Worm (Caenorhabditis elegans) whole organism, mixed stage, embryonic: ENCODE data around the gene Y66H1A.5.

Experiments used
- M03D4.4 ChIP-seq: sonication (generic microtip); optimal IDR thresholded peaks from 2 replicates; lab custom pipeline; 2017; ENCODE audit warnings: mild to moderate bottlenecking, missing genetic modification characterization, missing compliant biosample characterization
- bed-3 ChIP-seq: fragments of 200-800 bp; sonication (Bioruptor generic); optimal IDR thresholded peaks from 3 replicates; lab custom pipeline; 2018; ENCODE audit warnings: mild to moderate bottlenecking, missing genetic modification characterization, moderate library complexity, missing compliant biosample characterization
- blmp-1 ChIP-seq: fragments of 150-350 bp; optimal IDR thresholded peaks from 2 replicates; lab custom pipeline; 2014; ENCODE audit warnings: missing biosample characterization, missing genetic modification characterization
- ceh-39 ChIP-seq: fragments of 150-350 bp; optimal IDR thresholded peaks from 2 replicates; lab custom pipeline; 2014; ENCODE audit warnings: missing biosample characterization, missing genetic modification characterization
- ceh-83 ChIP-seq: fragments of 200-800 bp; sonication (Bioruptor generic); optimal IDR thresholded peaks from 2 replicates; lab custom pipeline; 2018; ENCODE audit warnings: mild to moderate bottlenecking, missing genetic modification characterization, missing compliant biosample characterization
- ces-1 ChIP-seq: fragments of 150-350 bp; optimal IDR thresholded peaks from 2 replicates; lab custom pipeline; 2014; ENCODE audit warnings: missing biosample characterization, missing genetic modification reagents, missing genetic modification characterization
- cnd-1 ChIP-seq: fragments of 200-800 bp; sonication (Bioruptor generic); optimal IDR thresholded peaks from 2 replicates; lab custom pipeline; 2018; ENCODE audit warnings: mild to moderate bottlenecking, missing genetic modification characterization, missing compliant biosample characterization
- drap-1 ChIP-seq: fragments of 200-800 bp; sonication (Bioruptor generic); optimal IDR thresholded peaks from 3 replicates; lab custom pipeline; 2018; ENCODE audit warnings: mild to moderate bottlenecking, missing genetic modification characterization, missing compliant biosample characterization
- elt-1 ChIP-seq: sonication (generic microtip); optimal IDR thresholded peaks from 2 replicates; lab custom pipeline; 2017; ENCODE audit warnings: missing genetic modification characterization, mild to moderate bottlenecking, missing compliant biosample characterization, antibody characterized with exemption, moderate library complexity, borderline replicate concordance; ENCODE audit not compliant: insufficient read depth
- elt-3 ChIP-seq: fragments of 150-350 bp; optimal IDR thresholded peaks from 2 replicates; lab custom pipeline; 2014; ENCODE audit warnings: missing biosample characterization, missing genetic modification characterization
- flh-1 ChIP-seq: fragments of 200-800 bp; sonication (Bioruptor generic); optimal IDR thresholded peaks from 2 replicates; lab custom pipeline; 2018; ENCODE audit warnings: mild to moderate bottlenecking, missing genetic modification characterization, moderate library complexity, missing compliant biosample characterization
- ham-2 ChIP-seq: fragments of 200-800 bp; sonication (Bioruptor generic); optimal IDR thresholded peaks from 2 replicates; lab custom pipeline; 2018; ENCODE audit warnings: mild to moderate bottlenecking, missing genetic modification characterization, missing compliant biosample characterization
- hlh-1 ChIP-seq: fragments of 150-350 bp; optimal IDR thresholded peaks from 2 replicates; lab custom pipeline; 2014; ENCODE audit warnings: missing biosample characterization, missing genetic modification reagents, missing genetic modification characterization
- lin-13 ChIP-seq: fragments of 150-350 bp; optimal IDR thresholded peaks from 2 replicates; lab custom pipeline; 2014; ENCODE audit warnings: missing biosample characterization, missing genetic modification characterization
- lin-32 ChIP-seq: fragments of 200-800 bp; sonication (Bioruptor generic); optimal IDR thresholded peaks from 2 replicates; lab custom pipeline; 2018; ENCODE audit warnings: mild to moderate bottlenecking, missing genetic modification characterization, missing compliant biosample characterization
- lsy-2 ChIP-seq: fragments of 150-350 bp; optimal IDR thresholded peaks from 2 replicates; lab custom pipeline; 2014; ENCODE audit warnings: missing biosample characterization, missing genetic modification characterization
- mab-5 ChIP-seq: fragments of 150-350 bp; optimal IDR thresholded peaks from 2 replicates; lab custom pipeline; 2014; ENCODE audit warnings: missing biosample characterization, missing genetic modification characterization
- mep-1 ChIP-seq: fragments of 150-350 bp; optimal IDR thresholded peaks from 2 replicates; lab custom pipeline; 2017; ENCODE audit warnings: missing biosample characterization, missing genetic modification reagents, missing genetic modification characterization, inconsistent platforms
- mls-2 ChIP-seq: sonication (generic microtip); optimal IDR thresholded peaks from 2 replicates; lab custom pipeline; 2016; ENCODE audit warnings: mild to moderate bottlenecking, missing genetic modification characterization, moderate library complexity, missing compliant biosample characterization
- nhr-12 ChIP-seq: fragments of 150-350 bp; optimal IDR thresholded peaks from 2 replicates; lab custom pipeline; 2014; ENCODE audit warnings: missing biosample characterization, missing genetic modification characterization
- nhr-237 ChIP-seq: fragments of 150-350 bp; optimal IDR thresholded peaks from 2 replicates; lab custom pipeline; 2014; ENCODE audit warnings: missing biosample characterization, missing genetic modification characterization
- nhr-28 ChIP-seq: fragments of 150-350 bp; optimal IDR thresholded peaks from 2 replicates; lab custom pipeline; 2014; ENCODE audit warnings: missing biosample characterization, missing genetic modification characterization
- nhr-76 ChIP-seq: sonication (generic microtip); optimal IDR thresholded peaks from 2 replicates; lab custom pipeline; 2017; ENCODE audit warnings: missing biosample characterization, missing genetic modification characterization
- pha-4 ChIP-seq: fragments of 150-350 bp; optimal IDR thresholded peaks from 2 replicates; lab custom pipeline; 2018; ENCODE audit warnings: missing biosample characterization, missing genetic modification reagents, missing genetic modification characterization
- snpc-4 ChIP-seq: fragments of 150-350 bp; optimal IDR thresholded peaks from 2 replicates; lab custom pipeline; 2014; ENCODE audit warnings: missing biosample characterization, missing genetic modification characterization
- sptf-1 ChIP-seq: sonication (generic microtip); optimal IDR thresholded peaks from 2 replicates; lab custom pipeline; 2017; ENCODE audit warnings: mild to moderate bottlenecking, missing genetic modification characterization, moderate library complexity, missing compliant biosample characterization
- tbx-8 ChIP-seq: fragments of 200-800 bp; sonication (Bioruptor generic); optimal IDR thresholded peaks from 2 replicates; lab custom pipeline; 2018; ENCODE audit warnings: mild to moderate bottlenecking, missing genetic modification characterization, moderate library complexity, missing compliant biosample characterization
- unc-120 ChIP-seq: sonication (generic microtip); optimal IDR thresholded peaks from 2 replicates; lab custom pipeline; 2017; ENCODE audit warnings: missing genetic modification characterization, missing compliant biosample characterization; ENCODE audit not compliant: poor library complexity, severe bottlenecking
- unc-39 ChIP-seq: fragments of 150-350 bp; optimal IDR thresholded peaks from 2 replicates; lab custom pipeline; 2014; ENCODE audit warnings: missing biosample characterization, missing genetic modification characterization
- unc-62 ChIP-seq: fragments of 150-350 bp; optimal IDR thresholded peaks from 2 replicates; lab custom pipeline; 2014; ENCODE audit warnings: missing biosample characterization, missing genetic modification reagents, missing genetic modification characterization
- zip-8 ChIP-seq: fragments of 150-350 bp; optimal IDR thresholded peaks from 2 replicates; lab custom pipeline; 2014; ENCODE audit warnings: missing biosample characterization, missing genetic modification characterization
- ztf-11 ChIP-seq: fragments of 150-350 bp; optimal IDR thresholded peaks from 2 replicates; lab custom pipeline; 2014; ENCODE audit warnings: missing biosample characterization, missing genetic modification characterization

Gene Y66H1A.5

ce11 chrIV:460614-461079 lies 31.7 kb upstream of the Y66H1A.5 start, which contains the start of gene M04G7.2:
Gene M04G7.2 (minus strand): TSS chrIV:461029.
- TF ChIP-seq unc-62 (no peak), elt-1 (tag; lab: Kevin White, UChicago) (no peak), lin-32 (GFP tag; lab: Kevin White, UChicago) (no peak), ceh-39 (tag; lab: Kevin White, UChicago) (no peak), M03D4.4 (no peak), ces-1 (GFP tag; lab: Kevin White, UChicago) (no peak), flh-1 (GFP tag; lab: Kevin White, UChicago) (no peak), zip-8 (tag; lab: Kevin White, UChicago) (no peak), unc-120 (tag; lab: Kevin White, UChicago) (no peak), mls-2 (tag; lab: Kevin White, UChicago) (no peak), cnd-1 (tag; lab: Kevin White, UChicago) (no peak), snpc-4 (tag; lab: Kevin White, UChicago) (no peak), drap-1 (GFP tag; lab: Kevin White, UChicago) (no peak)
- TF ChIP-seq, all 35 proteins: peak for 0

ce11 chrIV:455484-455883 lies 26.6 kb upstream of the Y66H1A.5 start, which contains the start of gene M04G7.1:
Gene M04G7.1 (plus strand): TSS chrIV:455784.
- TF ChIP-seq ceh-83 (no peak), mls-2 (tag; lab: Kevin White, UChicago) (no peak), mab-5 (tag; lab: Kevin White, UChicago) (no peak), hlh-1 (tag; lab: Kevin White, UChicago) (no peak), elt-3 (tag; lab: Kevin White, UChicago) (no peak), nhr-237 (tag; lab: Kevin White, UChicago) (no peak), lsy-2 (tag; lab: Kevin White, UChicago) (no peak), nhr-76 (tag; lab: Kevin White, UChicago) (no peak), snpc-4 (tag; lab: Kevin White, UChicago) (no peak)

ce11 chrIV:454816-455215 lies 25.9 kb upstream of the Y66H1A.5 start, which contains the start of the genes Y66H1A.8 and M04G7.5:
Gene Y66H1A.8 (minus strand): TSS chrIV:454916.
Gene M04G7.5 (plus strand): TSS chrIV:455073.
- TF ChIP-seq drap-1 (GFP tag; lab: Kevin White, UChicago) = no peak
- TF ChIP-seq bed-3 (GFP tag; lab: Kevin White, UChicago) = no peak
- TF ChIP-seq ztf-11 (tag; lab: Kevin White, UChicago) = no peak
- no peak for TF ChIP-seq mls-2 (tag; lab: Kevin White, UChicago)
- no peak for TF ChIP-seq blmp-1 (tag; lab: Kevin White, UChicago)
- TF ChIP-seq pha-4 (tag; lab: Kevin White, UChicago) = no peak
- no peak for TF ChIP-seq nhr-12
- TF ChIP-seq nhr-28 = no peak
- TF ChIP-seq elt-1 (tag; lab: Kevin White, UChicago) = no peak
- TF ChIP-seq unc-120 (tag; lab: Kevin White, UChicago) = no peak
- TF ChIP-seq nhr-76 (tag; lab: Kevin White, UChicago) = no peak
- no peak for TF ChIP-seq ceh-39 (tag; lab: Kevin White, UChicago)
- TF ChIP-seq M03D4.4 = no peak

- TF ChIP-seq nhr-28 = no peak
Observed at ce11 chrIV:445377-445776, 16.4 kb upstream of the Y66H1A.5 start, which contains the start of gene dpm-1. Gene dpm-1 (plus strand): TSS chrIV:445677.

ce11 chrIV:443622-444021 lies 14.7 kb upstream of the Y66H1A.5 start, which contains the start of gene mrpl-55:
Gene mrpl-55 (plus strand): TSS chrIV:443985.
- peak; percentile 94 for TF ChIP-seq mep-1 (tag; lab: Kevin White, UChicago)
- peak; percentile 79 for TF ChIP-seq lsy-2 (tag; lab: Kevin White, UChicago)
- peak; percentile 74 for TF ChIP-seq lin-13
- TF ChIP-seq ham-2 = no peak
- no peak for TF ChIP-seq unc-39 (tag; lab: Kevin White, UChicago)
- no peak for TF ChIP-seq bed-3 (GFP tag; lab: Kevin White, UChicago)
- peak; percentile 82 for TF ChIP-seq ces-1 (GFP tag; lab: Kevin White, UChicago)
- no peak for TF ChIP-seq zip-8 (tag; lab: Kevin White, UChicago)
- peak; percentile 80 for TF ChIP-seq nhr-237 (tag; lab: Kevin White, UChicago)
- TF ChIP-seq ceh-83 = no peak
- peak; percentile 64 for TF ChIP-seq sptf-1 (tag; lab: Kevin White, UChicago)
- no peak for TF ChIP-seq tbx-8
- TF ChIP-seq snpc-4 (tag; lab: Kevin White, UChicago) = no peak
- peak; percentile 53 for TF ChIP-seq ceh-39 (tag; lab: Kevin White, UChicago)
- TF ChIP-seq pha-4 (tag; lab: Kevin White, UChicago) = peak; percentile 58
- no peak for TF ChIP-seq elt-1 (tag; lab: Kevin White, UChicago)
- peak; percentile 31 for TF ChIP-seq cnd-1 (tag; lab: Kevin White, UChicago)
